Worm (Caenorhabditis elegans) whole organism, early embryonic: Measurements from ENCODE around the gene mrp-6.

Experiments
- B0310.2 ChIP-seq: sonication (generic microtip); optimal IDR thresholded peaks from 2 replicates; lab custom pipeline; 2016; ENCODE audit warnings: mild to moderate bottlenecking, missing genetic modification characterization, missing compliant biosample characterization
- ama-1 ChIP-seq: fragments of 150-350 bp; optimal IDR thresholded peaks from 2 replicates; lab custom pipeline; 2014
- ceh-36 ChIP-seq: sonication (generic microtip); optimal IDR thresholded peaks from 2 replicates; lab custom pipeline; 2016; ENCODE audit warnings: missing genetic modification characterization, inconsistent platforms, missing compliant biosample characterization
- ets-7 ChIP-seq: sonication (generic microtip); optimal IDR thresholded peaks from 2 replicates; lab custom pipeline; 2016; ENCODE audit warnings: missing genotype, missing genetic modification characterization, missing compliant biosample characterization
- flt-1 ChIP-seq: fragments of 200-800 bp; sonication (Bioruptor generic); IDR thresholded peaks from 2 replicates; pipeline ENCODE4 v1.3.6; 2022; ENCODE audit warnings: missing genetic modification characterization, missing compliant biosample characterization
- hmbx-1 ChIP-seq: sonication (generic microtip); optimal IDR thresholded peaks from 2 replicates; lab custom pipeline; 2016; ENCODE audit warnings: mild to moderate bottlenecking, missing genetic modification characterization, missing compliant biosample characterization
- hmg-4 ChIP-seq: fragments of 200-800 bp; sonication (Bioruptor generic); optimal IDR thresholded peaks from 2 replicates; lab custom pipeline; 2018; ENCODE audit warnings: mild to moderate bottlenecking, missing genetic modification characterization, missing compliant biosample characterization
- hnd-1 ChIP-seq: sonication (generic microtip); optimal IDR thresholded peaks from 2 replicates; lab custom pipeline; 2016; ENCODE audit warnings: missing genetic modification characterization, missing compliant biosample characterization
- scrt-1 ChIP-seq: fragments of 200-800 bp; sonication (Bioruptor generic); IDR thresholded peaks from 2 replicates; pipeline ENCODE4 v1.3.6; 2022; ENCODE audit warnings: missing genetic modification characterization, missing compliant biosample characterization
- sea-1 ChIP-seq: fragments of 200-800 bp; sonication (Bioruptor generic); conservative IDR thresholded peaks from 2 replicates; pipeline ENCODE4 v1.3.6; 2022; ENCODE audit warnings: missing genetic modification characterization, missing compliant biosample characterization
- tra-4 ChIP-seq: sonication (generic microtip); optimal IDR thresholded peaks from 2 replicates; lab custom pipeline; 2017; ENCODE audit warnings: missing genetic modification characterization, missing compliant biosample characterization

DNA sequence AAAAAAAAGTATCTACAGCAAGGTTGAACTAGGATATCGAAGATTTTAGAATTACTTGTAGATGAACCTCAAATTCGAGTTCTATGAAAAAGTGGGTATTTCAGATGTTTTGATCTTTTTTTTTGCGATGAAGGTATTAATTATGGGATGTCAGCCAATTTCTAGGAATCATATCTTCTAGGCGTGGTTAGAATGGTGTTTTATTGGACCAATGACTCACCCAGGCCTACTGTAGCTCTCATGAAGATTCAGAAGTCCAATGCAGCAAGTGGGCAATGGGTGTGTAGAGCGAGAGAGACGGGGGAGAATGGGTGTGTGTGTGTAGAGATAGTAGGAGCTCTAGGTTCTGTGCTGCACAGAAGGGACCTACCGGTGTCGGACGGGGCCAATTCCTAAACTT, 35.6 kb upstream of the mrp-6 start:
- TF ChIP-seq ama-1 (no peak), hmg-4 (no peak), scrt-1 (GFP tag; lab: Robert Waterston, UW) (no peak), hmbx-1 (tag; lab: Kevin White, UChicago) (no peak), B0310.2 (no peak), flt-1 (GFP tag; lab: Robert Waterston, UW) (no peak), sea-1 (no peak), ets-7 (tag; lab: Kevin White, UChicago) (no peak), hnd-1 (tag; lab: Kevin White, UChicago) (no peak), tra-4 (tag; lab: Kevin White, UChicago) (no peak), ceh-36 (tag; lab: Kevin White, UChicago) (no peak)
